Worm (Caenorhabditis elegans) whole organism, late embryonic: ENCODE data around the gene Y45F3A.5.

ENCODE experiments used
- C38D4.7 ChIP-seq: fragments of 200-800 bp; sonication (Bioruptor generic); optimal IDR thresholded peaks from 2 replicates; lab custom pipeline; 2018; ENCODE audit warnings: mild to moderate bottlenecking, missing genetic modification characterization, moderate library complexity, missing compliant biosample characterization
- F13H6.1 ChIP-seq: sonication (generic microtip); optimal IDR thresholded peaks from 2 replicates; lab custom pipeline; 2016; ENCODE audit warnings: missing genetic modification characterization, missing compliant biosample characterization
- K02D7.2 ChIP-seq: sonication (generic microtip); optimal IDR thresholded peaks from 2 replicates; lab custom pipeline; 2017; ENCODE audit warnings: mild to moderate bottlenecking, missing genetic modification characterization, missing compliant biosample characterization
- K09A11.1 ChIP-seq: sonication (generic microtip); optimal IDR thresholded peaks from 2 replicates; lab custom pipeline; 2017; ENCODE audit warnings: antibody characterized with exemption, mild to moderate bottlenecking, missing genetic modification characterization, missing compliant biosample characterization; ENCODE audit not compliant: insufficient read depth
- T23F11.4 ChIP-seq: fragments of 200-800 bp; sonication (Bioruptor generic); optimal IDR thresholded peaks from 2 replicates; lab custom pipeline; 2018; ENCODE audit warnings: mild to moderate bottlenecking, missing genetic modification characterization, missing compliant biosample characterization
- Y22D7AL.16 ChIP-seq: sonication (generic microtip); optimal IDR thresholded peaks from 2 replicates; lab custom pipeline; 2016; ENCODE audit warnings: missing genetic modification characterization, missing compliant biosample characterization
- ahr-1 ChIP-seq: sonication (generic microtip); optimal IDR thresholded peaks from 2 replicates; lab custom pipeline; 2016; ENCODE audit warnings: missing genetic modification characterization, missing compliant biosample characterization
- ceh-14 ChIP-seq: sonication (generic microtip); optimal IDR thresholded peaks from 2 replicates; lab custom pipeline; 2016; ENCODE audit warnings: missing genotype, missing genetic modification characterization, missing compliant biosample characterization
- ceh-18 ChIP-seq: sonication (generic microtip); optimal IDR thresholded peaks from 2 replicates; lab custom pipeline; 2016; ENCODE audit warnings: missing genetic modification characterization, missing compliant biosample characterization
- ceh-19 ChIP-seq: fragments of 200-800 bp; sonication (Bioruptor generic); optimal IDR thresholded peaks from 2 replicates; lab custom pipeline; 2018; ENCODE audit warnings: mild to moderate bottlenecking, missing genetic modification characterization, missing compliant biosample characterization
- ceh-2 ChIP-seq: sonication (generic microtip); optimal IDR thresholded peaks from 2 replicates; lab custom pipeline; 2016; ENCODE audit warnings: missing genotype, missing genetic modification characterization, missing compliant biosample characterization
- ceh-24 ChIP-seq: sonication (generic microtip); optimal IDR thresholded peaks from 2 replicates; lab custom pipeline; 2016; ENCODE audit warnings: mild to moderate bottlenecking, missing genetic modification characterization, missing compliant biosample characterization
- ceh-34 ChIP-seq: sonication (generic microtip); optimal IDR thresholded peaks from 2 replicates; lab custom pipeline; 2016; ENCODE audit warnings: mild to moderate bottlenecking, missing genetic modification characterization, missing compliant biosample characterization
- ceh-45 ChIP-seq: fragments of 200-800 bp; sonication (Bioruptor generic); IDR thresholded peaks from 2 replicates; pipeline ENCODE4 v1.3.6; 2022; ENCODE audit warnings: missing genetic modification reagents, missing genetic modification characterization, missing compliant biosample characterization
- ceh-48 ChIP-seq: sonication (generic microtip); optimal IDR thresholded peaks from 2 replicates; lab custom pipeline; 2016; ENCODE audit warnings: missing genetic modification characterization, inconsistent platforms, missing compliant biosample characterization
- ceh-6 ChIP-seq: fragments of 200-800 bp; sonication (Bioruptor generic); optimal IDR thresholded peaks from 2 replicates; lab custom pipeline; 2018; ENCODE audit warnings: mild to moderate bottlenecking, missing genetic modification characterization, missing compliant biosample characterization
- che-1 ChIP-seq: sonication (generic microtip); optimal IDR thresholded peaks from 2 replicates; lab custom pipeline; 2016; ENCODE audit warnings: mild to moderate bottlenecking, missing genetic modification characterization, missing compliant biosample characterization
- dve-1 ChIP-seq: sonication (generic microtip); optimal IDR thresholded peaks from 2 replicates; lab custom pipeline; 2017; ENCODE audit warnings: antibody characterized with exemption, mild to moderate bottlenecking, missing genetic modification characterization, missing compliant biosample characterization
- elt-2 ChIP-seq: sonication (generic microtip); optimal IDR thresholded peaks from 2 replicates; lab custom pipeline; 2016; ENCODE audit warnings: missing genetic modification reagents, missing genetic modification characterization, missing compliant biosample characterization
- elt-4 ChIP-seq: sonication (generic microtip); optimal IDR thresholded peaks from 2 replicates; lab custom pipeline; 2016; ENCODE audit warnings: missing genetic modification characterization, missing compliant biosample characterization
- eyg-1 ChIP-seq: sonication (generic microtip); optimal IDR thresholded peaks from 2 replicates; lab custom pipeline; 2016; ENCODE audit warnings: missing genotype, missing genetic modification characterization, missing compliant biosample characterization
- fkh-6 ChIP-seq: sonication (generic microtip); optimal IDR thresholded peaks from 2 replicates; lab custom pipeline; 2016; ENCODE audit warnings: missing genetic modification characterization, missing compliant biosample characterization
- gmeb-2 ChIP-seq: sonication (generic microtip); optimal IDR thresholded peaks from 2 replicates; lab custom pipeline; 2016; ENCODE audit warnings: missing genetic modification characterization, inconsistent platforms, missing compliant biosample characterization
- hlh-13 ChIP-seq: fragments of 200-800 bp; sonication (Bioruptor generic); optimal IDR thresholded peaks from 2 replicates; lab custom pipeline; 2018; ENCODE audit warnings: mild to moderate bottlenecking, missing genetic modification characterization, missing compliant biosample characterization
- hlh-15 ChIP-seq: sonication (generic microtip); optimal IDR thresholded peaks from 2 replicates; lab custom pipeline; 2016; ENCODE audit warnings: missing genetic modification characterization, missing compliant biosample characterization
- hlh-30 ChIP-seq: sonication (generic microtip); optimal IDR thresholded peaks from 2 replicates; lab custom pipeline; 2017; ENCODE audit warnings: antibody characterized with exemption, missing genetic modification characterization, missing compliant biosample characterization; ENCODE audit not compliant: insufficient read depth
- hlh-6 ChIP-seq: sonication (generic microtip); optimal IDR thresholded peaks from 2 replicates; lab custom pipeline; 2016; ENCODE audit warnings: missing genotype, missing genetic modification characterization, missing compliant biosample characterization
- hlh-8 ChIP-seq: sonication (generic microtip); optimal IDR thresholded peaks from 2 replicates; lab custom pipeline; 2016; ENCODE audit warnings: missing genotype, missing genetic modification characterization, missing compliant biosample characterization
- lin-11 ChIP-seq: fragments of 200-800 bp; sonication (Bioruptor generic); optimal IDR thresholded peaks from 2 replicates; lab custom pipeline; 2018; ENCODE audit warnings: mild to moderate bottlenecking, missing genetic modification characterization, missing compliant biosample characterization
- madf-2 ChIP-seq: sonication (generic microtip); optimal IDR thresholded peaks from 2 replicates; lab custom pipeline; 2017; ENCODE audit warnings: missing genetic modification characterization, missing compliant biosample characterization
- mec-3 ChIP-seq: sonication (generic microtip); optimal IDR thresholded peaks from 2 replicates; lab custom pipeline; 2016; ENCODE audit warnings: borderline replicate concordance, missing genetic modification characterization, missing compliant biosample characterization
- nfya-1 ChIP-seq: sonication (generic microtip); optimal IDR thresholded peaks from 2 replicates; lab custom pipeline; 2017; ENCODE audit warnings: missing genetic modification characterization, mild to moderate bottlenecking, missing compliant biosample characterization, antibody characterized with exemption, moderate library complexity
- nhr-232 ChIP-seq: sonication (generic microtip); optimal IDR thresholded peaks from 2 replicates; lab custom pipeline; 2016; ENCODE audit warnings: missing genetic modification characterization, missing compliant biosample characterization
- npax-4 ChIP-seq: sonication (generic microtip); optimal IDR thresholded peaks from 2 replicates; lab custom pipeline; 2016; ENCODE audit warnings: missing genetic modification characterization, missing compliant biosample characterization
- odd-2 ChIP-seq: sonication (generic microtip); optimal IDR thresholded peaks from 2 replicates; lab custom pipeline; 2017; ENCODE audit warnings: antibody characterized with exemption, mild to moderate bottlenecking, missing genetic modification characterization, missing compliant biosample characterization
- pag-3 ChIP-seq: sonication (generic microtip); optimal IDR thresholded peaks from 2 replicates; lab custom pipeline; 2016; ENCODE audit warnings: missing compliant biosample characterization, missing genetic modification characterization, borderline replicate concordance
- pat-9 ChIP-seq: fragments of 200-800 bp; sonication (Bioruptor generic); optimal IDR thresholded peaks from 2 replicates; lab custom pipeline; 2018; ENCODE audit warnings: mild to moderate bottlenecking, missing genetic modification characterization, moderate library complexity, missing compliant biosample characterization
- pha-2 ChIP-seq: sonication (generic microtip); optimal IDR thresholded peaks from 2 replicates; lab custom pipeline; 2017; ENCODE audit warnings: mild to moderate bottlenecking, missing genetic modification characterization, missing compliant biosample characterization
- pha-4 ChIP-seq: fragments of 150-350 bp; optimal IDR thresholded peaks from 2 replicates; lab custom pipeline; 2018; ENCODE audit warnings: missing biosample characterization, missing genetic modification reagents, missing genetic modification characterization
- pqm-1 ChIP-seq: sonication (generic microtip); optimal IDR thresholded peaks from 2 replicates; lab custom pipeline; 2016; ENCODE audit warnings: missing genetic modification characterization, missing compliant biosample characterization
- ref-2 ChIP-seq: sonication (generic microtip); optimal IDR thresholded peaks from 2 replicates; lab custom pipeline; 2016; ENCODE audit warnings: missing genetic modification characterization, missing compliant biosample characterization
- rnt-1 ChIP-seq: sonication (generic microtip); optimal IDR thresholded peaks from 2 replicates; lab custom pipeline; 2016; ENCODE audit warnings: missing genetic modification characterization, missing compliant biosample characterization
- sdc-2 ChIP-seq: sonication (generic microtip); optimal IDR thresholded peaks from 2 replicates; lab custom pipeline; 2016; ENCODE audit warnings: missing genotype, missing genetic modification characterization, missing compliant biosample characterization
- sox-4 ChIP-seq: sonication (generic microtip); optimal IDR thresholded peaks from 2 replicates; lab custom pipeline; 2017; ENCODE audit warnings: mild to moderate bottlenecking, missing genetic modification characterization, inconsistent platforms, missing compliant biosample characterization
- syd-9 ChIP-seq: sonication (generic microtip); optimal IDR thresholded peaks from 2 replicates; lab custom pipeline; 2016; ENCODE audit warnings: mild to moderate bottlenecking, missing genetic modification characterization, moderate library complexity, missing compliant biosample characterization
- tbx-2 ChIP-seq: sonication (generic microtip); optimal IDR thresholded peaks from 2 replicates; lab custom pipeline; 2016; ENCODE audit warnings: missing genetic modification characterization, missing compliant biosample characterization
- tbx-7 ChIP-seq: sonication (generic microtip); optimal IDR thresholded peaks from 2 replicates; lab custom pipeline; 2016; ENCODE audit warnings: missing genotype, missing genetic modification characterization, missing compliant biosample characterization
- unc-3 ChIP-seq, 2 experiments: fragments of 200-800 bp in 1 of 2; sonication (Bioruptor generic) in 1 of 2; sonication (generic microtip) in 1 of 2; conservative IDR thresholded peaks in 1 of 2; optimal IDR thresholded peaks in 1 of 2; 2 replicates each; pipeline versions ENCODE4 v1.3.6 to Lab custom; 2016 to 2022; ENCODE audit warnings: missing compliant biosample characterization in 2 of 2, missing genetic modification characterization in 2 of 2, missing genetic modification reagents in 1 of 2
- unc-55 ChIP-seq: sonication (generic microtip); optimal IDR thresholded peaks from 2 replicates; lab custom pipeline; 2017; ENCODE audit warnings: missing biosample characterization, missing genetic modification reagents, missing genetic modification characterization
- unc-86 ChIP-seq: sonication (generic microtip); optimal IDR thresholded peaks from 2 replicates; lab custom pipeline; 2016; ENCODE audit warnings: missing genetic modification characterization, missing compliant biosample characterization
- zip-5 ChIP-seq: sonication (generic microtip); optimal IDR thresholded peaks from 2 replicates; lab custom pipeline; 2016; ENCODE audit warnings: missing genetic modification characterization, missing compliant biosample characterization
- ztf-16 ChIP-seq: sonication (generic microtip); optimal IDR thresholded peaks from 2 replicates; lab custom pipeline; 2017; ENCODE audit warnings: missing genetic modification characterization, missing compliant biosample characterization

Y45F3A.5 gene

ce11 chrIII:10624564-10624963, 38.4 kb upstream of the Y45F3A.5 start:
- TF ChIP-seq hlh-15 (tag; lab: Kevin White, UChicago), result no peak
- TF ChIP-seq pqm-1 (tag; lab: Kevin White, UChicago), result no peak
- peak; percentile 67 for TF ChIP-seq pha-2 (tag; lab: Kevin White, UChicago)
- TF ChIP-seq ref-2 (tag; lab: Kevin White, UChicago), result peak; percentile 37
- TF ChIP-seq unc-86 (tag; lab: Kevin White, UChicago), result peak; percentile 70
- peak; percentile 48 for TF ChIP-seq K02D7.2 (tag; lab: Kevin White, UChicago)
- no peak for TF ChIP-seq ceh-45 (GFP tag; lab: Robert Waterston, UW)
- TF ChIP-seq unc-55 (GFP tag; lab: Kevin White, UChicago), result no peak
- TF ChIP-seq ceh-19, result peak; percentile 68
- peak; percentile 51 for TF ChIP-seq tbx-2
- no peak for TF ChIP-seq K09A11.1 (tag; lab: Kevin White, UChicago)
- peak; percentile 55 for TF ChIP-seq hlh-13
- peak; percentile 75 for TF ChIP-seq hlh-6
- peak; percentile 63 for TF ChIP-seq ceh-18 (tag; lab: Kevin White, UChicago)
- peak; percentile 43 for TF ChIP-seq gmeb-2 (tag; lab: Kevin White, UChicago)
- peak; percentile 22 for TF ChIP-seq npax-4
- peak; percentile 56 for TF ChIP-seq ztf-16 (tag; lab: Kevin White, UChicago)
- no peak for TF ChIP-seq elt-4 (tag; lab: Kevin White, UChicago)
- TF ChIP-seq F13H6.1 (tag; lab: Kevin White, UChicago), result no peak
- no peak for TF ChIP-seq ceh-14
- TF ChIP-seq dve-1 (tag; lab: Kevin White, UChicago), result peak; percentile 53
- 0 out of 2 replicates have a peak, but pooled peaks have one; percentile 34 for TF ChIP-seq unc-3 (GFP tag; conservative IDR thresholded peaks at IDR 0.05; lab: Robert Waterston, UW)
- peak; percentile 58 for TF ChIP-seq unc-3 (tag; optimal IDR thresholded peaks at IDR 0.05; lab: Kevin White, UChicago)
- peak; percentile 76 for TF ChIP-seq ceh-6 (GFP tag; lab: Kevin White, UChicago)
- TF ChIP-seq C38D4.7 (GFP tag; lab: Kevin White, UChicago), result peak; percentile 67
- TF ChIP-seq che-1, result peak; percentile 80
- TF ChIP-seq mec-3 (tag; lab: Kevin White, UChicago), result no peak
- TF ChIP-seq pag-3 (tag; lab: Kevin White, UChicago), result no peak
- TF ChIP-seq madf-2 (tag; lab: Kevin White, UChicago), result peak; percentile 63
- no peak for TF ChIP-seq tbx-7
- peak; percentile 39 for TF ChIP-seq odd-2 (tag; lab: Kevin White, UChicago)
- peak; percentile 70 for TF ChIP-seq lin-11 (tag; lab: Kevin White, UChicago)
- peak; percentile 31 for TF ChIP-seq eyg-1 (tag; lab: Kevin White, UChicago)
- peak; percentile 80 for TF ChIP-seq nhr-232
- TF ChIP-seq ceh-2, result peak; percentile 36
- TF ChIP-seq hlh-30, result peak; percentile 40
- peak; percentile 65 for TF ChIP-seq fkh-6 (tag; lab: Kevin White, UChicago)
- no peak for TF ChIP-seq ceh-24 (tag; lab: Kevin White, UChicago)
- peak; percentile 76 for TF ChIP-seq elt-2 (tag; lab: Kevin White, UChicago)
- TF ChIP-seq Y22D7AL.16 (tag; lab: Kevin White, UChicago), result peak; percentile 30
- peak; percentile 66 for TF ChIP-seq ceh-48 (tag; lab: Kevin White, UChicago)
- peak; percentile 36 for TF ChIP-seq T23F11.4 (GFP tag; lab: Kevin White, UChicago)
- peak; percentile 65 for TF ChIP-seq pat-9 (tag; lab: Kevin White, UChicago)
- no peak for TF ChIP-seq hlh-8 (tag; lab: Kevin White, UChicago)
- TF ChIP-seq sox-4 (tag; lab: Kevin White, UChicago), result peak; percentile 65
- TF ChIP-seq sdc-2, result peak; percentile 27
- peak; percentile 44 for TF ChIP-seq rnt-1 (tag; lab: Kevin White, UChicago)
- TF ChIP-seq pha-4, result no peak
- TF ChIP-seq zip-5 (tag; lab: Kevin White, UChicago), result no peak
- no peak for TF ChIP-seq ahr-1 (tag; lab: Kevin White, UChicago)
- peak; percentile 26 for TF ChIP-seq nfya-1 (tag; lab: Kevin White, UChicago)
- TF ChIP-seq ceh-34 (tag; lab: Kevin White, UChicago), result peak; percentile 41
- TF ChIP-seq syd-9, result peak; percentile 48
